Worm (Caenorhabditis elegans) whole organism, young adult: ENCODE results near the gene nra-1.

Experiments
- B0261.1 ChIP-seq: sonication (generic microtip); optimal IDR thresholded peaks from 2 replicates; lab custom pipeline; 2016; ENCODE audit warnings: mild to moderate bottlenecking, missing genetic modification characterization, moderate library complexity, missing compliant biosample characterization
- C17E4.6 ChIP-seq: fragments of 200-800 bp; sonication (Bioruptor generic); IDR thresholded peaks from 2 replicates; pipeline ENCODE4 v1.3.6; 2022; ENCODE audit warnings: missing genetic modification reagents, missing genetic modification characterization, missing compliant biosample characterization
- F22D6.2 ChIP-seq: sonication (generic microtip); optimal IDR thresholded peaks from 2 replicates; lab custom pipeline; 2016; ENCODE audit warnings: mild to moderate bottlenecking, missing genetic modification characterization, missing compliant biosample characterization
- F23B12.7 ChIP-seq: sonication (generic microtip); optimal IDR thresholded peaks from 2 replicates; lab custom pipeline; 2017; ENCODE audit warnings: missing genetic modification characterization, mild to moderate bottlenecking, missing compliant biosample characterization, antibody characterized with exemption, moderate library complexity; ENCODE audit not compliant: insufficient read depth
- F37B4.10 ChIP-seq: fragments of 200-800 bp; sonication (Bioruptor generic); IDR thresholded peaks from 2 replicates; pipeline ENCODE4 v1.3.6; 2022; ENCODE audit warnings: missing genetic modification characterization, missing compliant biosample characterization
- F52B5.7 ChIP-seq: sonication (generic microtip); optimal IDR thresholded peaks from 2 replicates; lab custom pipeline; 2016; ENCODE audit warnings: mild to moderate bottlenecking, missing genetic modification characterization, missing compliant biosample characterization
- F55B11.4 ChIP-seq: sonication (generic microtip); optimal IDR thresholded peaks from 2 replicates; lab custom pipeline; 2016; ENCODE audit warnings: missing compliant biosample characterization, missing genetic modification characterization, borderline replicate concordance; ENCODE audit not compliant: insufficient read depth
- T26A5.8 ChIP-seq: sonication (generic microtip); optimal IDR thresholded peaks from 2 replicates; lab custom pipeline; 2016; ENCODE audit warnings: missing genetic modification characterization, missing compliant biosample characterization
- Y53F4B.3 ChIP-seq: fragments of 200-800 bp; sonication (Bioruptor generic); IDR thresholded peaks from 2 replicates; pipeline ENCODE4 v1.3.6; 2022; ENCODE audit warnings: missing genetic modification reagents, missing genetic modification characterization, missing compliant biosample characterization
- Y56A3A.18 ChIP-seq: fragments of 200-800 bp; sonication (Bioruptor generic); IDR thresholded peaks from 2 replicates; pipeline ENCODE4 v1.3.6; 2022; ENCODE audit warnings: missing genetic modification reagents, missing genetic modification characterization, missing compliant biosample characterization
- Y67H2A.10 ChIP-seq: fragments of 200-800 bp; sonication (Bioruptor generic); conservative IDR thresholded peaks from 2 replicates; pipeline ENCODE4 v1.3.6; 2022; ENCODE audit warnings: missing genetic modification reagents, missing genetic modification characterization, missing compliant biosample characterization
- ZK185.1 ChIP-seq: sonication (generic microtip); optimal IDR thresholded peaks from 2 replicates; lab custom pipeline; 2016; ENCODE audit warnings: mild to moderate bottlenecking, missing genetic modification characterization, missing compliant biosample characterization; ENCODE audit not compliant: poor library complexity, severe bottlenecking
- ama-1 ChIP-seq, 3 experiments: fragments of 150-350 bp in 1 of 3; sonication (generic microtip) in 2 of 3; optimal IDR thresholded peaks; 2 replicates each; lab custom pipeline; 2014 to 2018; ENCODE audit warnings: missing biosample characterization in 2 of 3, missing genetic modification characterization in 2 of 3, missing genetic modification reagents in 2 of 3
- aptf-3 ChIP-seq: fragments of 200-800 bp; sonication (Bioruptor generic); IDR thresholded peaks from 2 replicates; pipeline ENCODE4 v1.3.6; 2022; ENCODE audit warnings: missing genetic modification characterization, missing compliant biosample characterization
- attf-5 ChIP-seq: fragments of 200-800 bp; sonication (Bioruptor generic); optimal IDR thresholded peaks from 2 replicates; lab custom pipeline; 2018; ENCODE audit warnings: mild to moderate bottlenecking, missing genetic modification characterization, missing compliant biosample characterization
- bed-2 ChIP-seq: fragments of 200-800 bp; sonication (Bioruptor generic); IDR thresholded peaks from 2 replicates; pipeline ENCODE4 v1.3.6; 2022; ENCODE audit warnings: missing genetic modification reagents, missing genetic modification characterization, missing compliant biosample characterization
- ccch-3 ChIP-seq: fragments of 200-800 bp; sonication (Bioruptor generic); optimal IDR thresholded peaks from 2 replicates; lab custom pipeline; 2018; ENCODE audit warnings: mild to moderate bottlenecking, missing genetic modification characterization, missing compliant biosample characterization
- ceh-100 ChIP-seq: fragments of 200-800 bp; sonication (Bioruptor generic); IDR thresholded peaks from 2 replicates; pipeline ENCODE4 v1.3.6; 2022; ENCODE audit warnings: missing genetic modification reagents, missing genetic modification characterization, missing compliant biosample characterization
- ceh-40 ChIP-seq: fragments of 200-800 bp; sonication (Bioruptor generic); IDR thresholded peaks from 2 replicates; pipeline ENCODE4 v1.3.6; 2022; ENCODE audit warnings: missing genetic modification characterization, missing compliant biosample characterization
- chd-7 ChIP-seq: sonication (generic microtip); optimal IDR thresholded peaks from 2 replicates; lab custom pipeline; 2016; ENCODE audit warnings: mild to moderate bottlenecking, missing genetic modification characterization, moderate library complexity, missing compliant biosample characterization
- dpff-1 ChIP-seq: sonication (generic microtip); optimal IDR thresholded peaks from 2 replicates; lab custom pipeline; 2017; ENCODE audit warnings: mild to moderate bottlenecking, missing genetic modification characterization, missing compliant biosample characterization
- egl-18 ChIP-seq: fragments of 200-800 bp; sonication (Bioruptor generic); IDR thresholded peaks from 2 replicates; pipeline ENCODE4 v1.3.6; 2022; ENCODE audit warnings: missing genetic modification reagents, missing genetic modification characterization, missing compliant biosample characterization
- egrh-3 ChIP-seq: fragments of 200-800 bp; sonication (Bioruptor generic); IDR thresholded peaks from 2 replicates; pipeline ENCODE4 v1.3.6; 2022; ENCODE audit warnings: missing genetic modification reagents, missing genetic modification characterization, missing compliant biosample characterization
- ets-4 ChIP-seq: fragments of 200-800 bp; sonication (Bioruptor generic); optimal IDR thresholded peaks from 2 replicates; lab custom pipeline; 2018; ENCODE audit warnings: mild to moderate bottlenecking, missing genetic modification characterization, missing compliant biosample characterization
- him-1 ChIP-seq: sonication (generic microtip); optimal IDR thresholded peaks from 2 replicates; lab custom pipeline; 2016; ENCODE audit warnings: missing genotype, missing genetic modification reagents, missing genetic modification characterization, missing compliant biosample characterization
- hmg-1.2 ChIP-seq: fragments of 200-800 bp; sonication (Bioruptor generic); IDR thresholded peaks from 2 replicates; pipeline ENCODE4 v1.3.6; 2022; ENCODE audit warnings: missing genetic modification reagents, missing genetic modification characterization, missing compliant biosample characterization
- hsf-1 ChIP-seq: fragments of 200-800 bp; sonication (Bioruptor generic); IDR thresholded peaks from 2 replicates; pipeline ENCODE4 v1.3.6; 2022; ENCODE audit warnings: missing genetic modification reagents, missing genetic modification characterization, missing compliant biosample characterization
- let-526 ChIP-seq: fragments of 200-800 bp; sonication (Bioruptor generic); IDR thresholded peaks from 2 replicates; pipeline ENCODE4 v1.3.6; 2022; ENCODE audit warnings: missing genetic modification reagents, missing genetic modification characterization, missing compliant biosample characterization
- lin-35 ChIP-seq, 3 experiments: fragments of 150-350 bp in 2 of 3; sonication (generic microtip) in 1 of 3; optimal IDR thresholded peaks; 2 replicates each; lab custom pipeline; 2014 to 2018; ENCODE audit warnings: missing biosample characterization in 3 of 3, missing genetic modification characterization in 3 of 3, missing genetic modification reagents in 3 of 3
- lsy-27 ChIP-seq: sonication (generic microtip); optimal IDR thresholded peaks from 2 replicates; lab custom pipeline; 2017; ENCODE audit warnings: missing genetic modification characterization, mild to moderate bottlenecking, missing compliant biosample characterization, antibody characterized with exemption, missing genotype, borderline replicate concordance; ENCODE audit not compliant: insufficient read depth
- madf-3 ChIP-seq: fragments of 200-800 bp; sonication (Bioruptor generic); IDR thresholded peaks from 2 replicates; pipeline ENCODE4 v1.3.6; 2022; ENCODE audit warnings: missing genetic modification reagents, missing genetic modification characterization, missing compliant biosample characterization
- madf-8 ChIP-seq: fragments of 200-800 bp; sonication (Bioruptor generic); conservative IDR thresholded peaks from 2 replicates; pipeline ENCODE4 v1.3.6; 2022; ENCODE audit warnings: missing genetic modification reagents, missing genetic modification characterization, missing compliant biosample characterization
- mcd-1 ChIP-seq: fragments of 200-800 bp; sonication (Bioruptor generic); IDR thresholded peaks from 2 replicates; pipeline ENCODE4 v1.3.6; 2022; ENCODE audit warnings: missing genetic modification reagents, missing genetic modification characterization, missing compliant biosample characterization
- mes-4 ChIP-seq: sonication (generic microtip); optimal IDR thresholded peaks from 2 replicates; lab custom pipeline; 2016; ENCODE audit warnings: missing genotype, missing genetic modification characterization, missing compliant biosample characterization
- mxl-1 ChIP-seq: sonication (generic microtip); optimal IDR thresholded peaks from 2 replicates; lab custom pipeline; 2016; ENCODE audit warnings: missing genetic modification characterization, missing compliant biosample characterization
- nfyb-1 ChIP-seq: fragments of 200-800 bp; sonication (Bioruptor generic); IDR thresholded peaks from 2 replicates; pipeline ENCODE4 v1.3.6; 2022; ENCODE audit warnings: missing genetic modification reagents, missing genetic modification characterization, missing compliant biosample characterization
- nhr-179 ChIP-seq: sonication (generic microtip); optimal IDR thresholded peaks from 2 replicates; lab custom pipeline; 2016; ENCODE audit warnings: mild to moderate bottlenecking, missing genetic modification characterization, missing compliant biosample characterization
- pbrm-1 ChIP-seq: fragments of 200-800 bp; sonication (Bioruptor generic); IDR thresholded peaks from 2 replicates; pipeline ENCODE4 v1.3.6; 2022; ENCODE audit warnings: missing genetic modification reagents, missing genetic modification characterization, missing compliant biosample characterization
- snpc-1.3 ChIP-seq: sonication (generic microtip); optimal IDR thresholded peaks from 2 replicates; lab custom pipeline; 2017; ENCODE audit warnings: missing genetic modification characterization, mild to moderate bottlenecking, missing compliant biosample characterization, antibody characterized with exemption, moderate library complexity, missing genotype, missing genetic modification reagents; ENCODE audit not compliant: insufficient read depth
- tbx-9 ChIP-seq: sonication (generic microtip); optimal IDR thresholded peaks from 2 replicates; lab custom pipeline; 2016; ENCODE audit warnings: borderline replicate concordance, missing genetic modification characterization, inconsistent platforms, missing compliant biosample characterization
- xnd-1 ChIP-seq: sonication (generic microtip); optimal IDR thresholded peaks from 2 replicates; lab custom pipeline; 2016; ENCODE audit warnings: missing genotype, missing genetic modification reagents, missing genetic modification characterization, missing compliant biosample characterization
- zfh-2 ChIP-seq: fragments of 200-800 bp; sonication (Bioruptor generic); conservative IDR thresholded peaks from 2 replicates; pipeline ENCODE4 v1.3.6; 2022; ENCODE audit warnings: missing genetic modification reagents, missing genetic modification characterization, missing compliant biosample characterization
- ztf-18 ChIP-seq: sonication (generic microtip); optimal IDR thresholded peaks from 2 replicates; lab custom pipeline; 2016; ENCODE audit warnings: missing genotype, mild to moderate bottlenecking, missing genetic modification characterization, missing compliant biosample characterization
- ztf-3 ChIP-seq: fragments of 200-800 bp; sonication (Bioruptor generic); optimal IDR thresholded peaks from 2 replicates; lab custom pipeline; 2018; ENCODE audit warnings: mild to moderate bottlenecking, missing genetic modification characterization, missing compliant biosample characterization
- ztf-6 ChIP-seq: fragments of 200-800 bp; sonication (Bioruptor generic); IDR thresholded peaks from 2 replicates; pipeline ENCODE4 v1.3.6; 2022; ENCODE audit warnings: missing genetic modification reagents, missing genetic modification characterization, missing compliant biosample characterization

nra-1 gene

ce11 chrIV:17281060-17282021, 2.7 kb downstream of the nra-1 start:
- TF ChIP-seq F52B5.7 = peak; percentile 79
- TF ChIP-seq attf-5 = peak; percentile 72
- TF ChIP-seq ztf-6 = peak; percentile 27; the same call in 1 of the 2 replicates
- peak; percentile 67 for TF ChIP-seq him-1
- 0 out of 2 replicates have a peak, but pooled peaks have one; percentile 13 for TF ChIP-seq let-526 (GFP tag; lab: Robert Waterston, UW)
- peak; percentile 95 for TF ChIP-seq snpc-1.3 (tag; lab: Kevin White, UChicago)
- peak; percentile 96 for TF ChIP-seq T26A5.8
- TF ChIP-seq F37B4.10 (GFP tag; lab: Robert Waterston, UW) = no peak
- TF ChIP-seq Y56A3A.18 (GFP tag; lab: Robert Waterston, UW) = peak; percentile 97
- peak; percentile 83 for TF ChIP-seq tbx-9 (tag; lab: Kevin White, UChicago)
- peak in 2 of 3 experiments; percentile 69 to 70 for TF ChIP-seq lin-35 (GFP tag; optimal IDR thresholded peaks at IDR 0.05; lab: Kevin White, UChicago)
- TF ChIP-seq ama-1 (optimal IDR thresholded peaks at IDR 0.05; lab: Kevin White, UChicago) = peak; percentile 99
- peak; percentile 89 to 95 for TF ChIP-seq ama-1 (GFP tag; optimal IDR thresholded peaks at IDR 0.05; lab: Kevin White, UChicago)
- TF ChIP-seq mxl-1 (tag; lab: Kevin White, UChicago) = no peak
- peak; percentile 89 for TF ChIP-seq nfyb-1
- TF ChIP-seq egl-18 (GFP tag; lab: Robert Waterston, UW) = no peak
- peak; percentile 79 for TF ChIP-seq F23B12.7 (tag; lab: Kevin White, UChicago)
- TF ChIP-seq madf-3 (GFP tag; lab: Robert Waterston, UW) = peak; percentile 92; the same call in 1 of the 2 replicates
- TF ChIP-seq ztf-18 (tag; lab: Kevin White, UChicago) = peak; percentile 75
- TF ChIP-seq B0261.1 (tag; lab: Kevin White, UChicago) = peak; percentile 27
- TF ChIP-seq hsf-1 (GFP tag; lab: Robert Waterston, UW) = peak; percentile 91
- no peak for TF ChIP-seq F22D6.2 (tag; lab: Kevin White, UChicago)
- TF ChIP-seq dpff-1 = peak; percentile 67
- peak; percentile 79; the same call in 1 of the 2 replicates for TF ChIP-seq ceh-100 (GFP tag; lab: Robert Waterston, UW)
- peak; percentile 1 for TF ChIP-seq ets-4 (GFP tag; lab: Kevin White, UChicago)
- no peak for TF ChIP-seq nhr-179
- TF ChIP-seq ceh-40 (GFP tag; lab: Robert Waterston, UW) = peak; percentile 70
- TF ChIP-seq egrh-3 = peak; percentile 88
- TF ChIP-seq bed-2 (GFP tag; lab: Robert Waterston, UW) = no peak; the same call in 1 of the 2 replicates
- peak; percentile 71 for TF ChIP-seq ztf-3 (GFP tag; lab: Kevin White, UChicago)
- TF ChIP-seq C17E4.6 (GFP tag; lab: Robert Waterston, UW) = peak; percentile 33; the same call in 1 of the 2 replicates
- peak; percentile 13 for TF ChIP-seq mes-4 (tag; lab: Kevin White, UChicago)
- TF ChIP-seq pbrm-1 (GFP tag; lab: Robert Waterston, UW) = peak; percentile 79
- TF ChIP-seq lsy-27 (tag; lab: Kevin White, UChicago) = no peak
- TF ChIP-seq madf-8 (GFP tag; lab: Robert Waterston, UW) = peak; percentile 23
- TF ChIP-seq ZK185.1 (tag; lab: Kevin White, UChicago) = peak; percentile 67
- TF ChIP-seq Y67H2A.10 (GFP tag; lab: Robert Waterston, UW) = no peak
- no peak for TF ChIP-seq F55B11.4 (tag; lab: Kevin White, UChicago)
- no peak for TF ChIP-seq Y53F4B.3 (GFP tag; lab: Robert Waterston, UW)
- peak; percentile 59 for TF ChIP-seq hmg-1.2 (GFP tag; lab: Robert Waterston, UW)
- TF ChIP-seq ccch-3 (GFP tag; lab: Kevin White, UChicago) = peak; percentile 64
- peak; percentile 96 for TF ChIP-seq zfh-2 (GFP tag; lab: Robert Waterston, UW)
- TF ChIP-seq mcd-1 (GFP tag; lab: Robert Waterston, UW) = peak; percentile 63
- peak; percentile 64 for TF ChIP-seq chd-7 (tag; lab: Kevin White, UChicago)
- peak; percentile 73; the same call in 1 of the 2 replicates for TF ChIP-seq aptf-3 (GFP tag; lab: Robert Waterston, UW)
- TF ChIP-seq xnd-1 (tag; lab: Kevin White, UChicago) = no peak
